Fruit fly (Drosophila melanogaster) whole organism, embryonic: Measurements from ENCODE around the gene Spt7.

Experiments used
- Abd-B ChIP-seq: fragments of 200-800 bp; sonication (Bioruptor generic); optimal IDR thresholded peaks from 2 replicates; lab custom pipeline; 2018; ENCODE audit warnings: missing biosample characterization, mild to moderate bottlenecking, missing genetic modification characterization, moderate library complexity
- Atf3 ChIP-seq: fragments of 200-800 bp; sonication (Bioruptor generic); optimal IDR thresholded peaks from 3 replicates; lab custom pipeline; 2016; ENCODE audit warnings: missing biosample characterization, missing genetic modification characterization
- B-H1 ChIP-seq: fragments of 200-800 bp; sonication (Bioruptor generic); IDR thresholded peaks from 3 replicates; pipeline ENCODE4 v1.3.6; 2022; ENCODE audit warnings: missing biosample characterization, missing genetic modification characterization
- CG1024 ChIP-seq: fragments of 200-800 bp; sonication (Bioruptor generic); IDR thresholded peaks from 2 replicates; pipeline ENCODE4 v1.3.6; 2022; ENCODE audit warnings: missing biosample characterization, missing genetic modification characterization
- CG10366 ChIP-seq: fragments of 200-800 bp; sonication (Bioruptor generic); IDR thresholded peaks from 2 replicates; pipeline ENCODE4 v1.3.6; 2022; ENCODE audit warnings: missing biosample characterization, missing genetic modification characterization
- CG12071 ChIP-seq: fragments of 200-800 bp; sonication (Bioruptor generic); optimal IDR thresholded peaks from 3 replicates; lab custom pipeline; 2018; ENCODE audit warnings: missing biosample characterization, mild to moderate bottlenecking, missing genetic modification characterization
- CG13296 ChIP-seq: fragments of 200-800 bp; sonication (Bioruptor generic); optimal IDR thresholded peaks from 3 replicates; lab custom pipeline; 2018; ENCODE audit warnings: missing biosample characterization, mild to moderate bottlenecking, missing genetic modification characterization
- CG14710 ChIP-seq: fragments of 200-800 bp; sonication (Bioruptor generic); optimal IDR thresholded peaks from 3 replicates; lab custom pipeline; 2019; ENCODE audit warnings: missing biosample characterization, mild to moderate bottlenecking, missing genetic modification characterization, moderate library complexity
- CG15479 ChIP-seq: fragments of 200-800 bp; sonication (Bioruptor generic); optimal IDR thresholded peaks from 3 replicates; lab custom pipeline; 2019; ENCODE audit warnings: missing biosample characterization, mild to moderate bottlenecking, missing genetic modification characterization, moderate library complexity
- CG17912 ChIP-seq: fragments of 200-800 bp; sonication (Bioruptor generic); optimal IDR thresholded peaks from 2 replicates; lab custom pipeline; 2018; ENCODE audit warnings: missing biosample characterization, mild to moderate bottlenecking, missing genetic modification characterization
- CG18011 ChIP-seq: fragments of 200-800 bp; sonication (Bioruptor generic); optimal IDR thresholded peaks from 2 replicates; lab custom pipeline; 2017; ENCODE audit warnings: missing biosample characterization, missing genetic modification characterization, mild to moderate bottlenecking, moderate library complexity, missing genotype
- CG2129 ChIP-seq: fragments of 200-800 bp; sonication (Bioruptor generic); IDR thresholded peaks from 2 replicates; pipeline ENCODE4 v1.3.6; 2022; ENCODE audit warnings: missing biosample characterization, missing genetic modification characterization; ENCODE audit not compliant: partially characterized antibody
- CG3065 ChIP-seq: fragments of 200-800 bp; sonication (Bioruptor generic); optimal IDR thresholded peaks from 2 replicates; lab custom pipeline; 2016; ENCODE audit warnings: missing biosample characterization, missing genetic modification characterization
- CG31388 ChIP-seq: fragments of 200-800 bp; sonication (Bioruptor generic); optimal IDR thresholded peaks from 2 replicates; lab custom pipeline; 2016; ENCODE audit warnings: missing biosample characterization, missing genetic modification characterization
- CG3163 ChIP-seq: fragments of 200-800 bp; sonication (Bioruptor generic); optimal IDR thresholded peaks from 3 replicates; lab custom pipeline; 2016; ENCODE audit warnings: missing biosample characterization, missing genetic modification characterization
- CG32532 ChIP-seq: fragments of 200-800 bp; sonication (Bioruptor generic); IDR thresholded peaks from 2 replicates; pipeline ENCODE4 v1.3.6; 2022; ENCODE audit warnings: missing biosample characterization, missing genetic modification characterization
- CG6254 ChIP-seq: fragments of 200-800 bp; sonication (Bioruptor generic); optimal IDR thresholded peaks from 3 replicates; lab custom pipeline; 2017; ENCODE audit warnings: mild to moderate bottlenecking, missing biosample characterization, missing genetic modification reagents, missing genetic modification characterization
- CG6689 ChIP-seq: fragments of 200-800 bp; sonication (Bioruptor generic); IDR thresholded peaks from 2 replicates; pipeline ENCODE4 v1.3.6; 2022; ENCODE audit warnings: missing biosample characterization, missing genetic modification characterization
- CG6791 ChIP-seq: fragments of 200-800 bp; sonication (Bioruptor generic); IDR thresholded peaks from 3 replicates; pipeline ENCODE4 v1.3.6; 2022; ENCODE audit warnings: missing biosample characterization, missing genetic modification characterization; ENCODE audit not compliant: partially characterized antibody
- CG9876 ChIP-seq: fragments of 200-800 bp; sonication (Bioruptor generic); optimal IDR thresholded peaks from 2 replicates; lab custom pipeline; 2016; ENCODE audit warnings: missing biosample characterization, missing genetic modification characterization
- Dbx ChIP-seq: fragments of 200-800 bp; sonication (Bioruptor generic); IDR thresholded peaks from 3 replicates; pipeline ENCODE4 v1.3.6; 2022; ENCODE audit warnings: missing biosample characterization, missing genetic modification characterization
- Dfd ChIP-seq, 2 experiments: fragments of >200 bp; optimal IDR thresholded peaks; 2 replicates each; lab custom pipeline; 2017; ENCODE audit warnings: missing biosample characterization in 2 of 2, missing genetic modification characterization in 2 of 2
- Dip2 ChIP-seq: fragments of 200-800 bp; sonication (Bioruptor generic); IDR thresholded peaks from 2 replicates; pipeline ENCODE4 v1.3.6; 2022; ENCODE audit warnings: missing biosample characterization, missing genetic modification characterization
- Dp ChIP-seq: fragments of 200-800 bp; sonication (Bioruptor generic); optimal IDR thresholded peaks from 2 replicates; lab custom pipeline; 2018; ENCODE audit warnings: missing biosample characterization, mild to moderate bottlenecking, missing genetic modification characterization, moderate library complexity
- Kr ChIP-seq: fragments of 200-800 bp; sonication (Bioruptor generic); optimal IDR thresholded peaks from 2 replicates; lab custom pipeline; 2017; ENCODE audit warnings: missing biosample characterization, mild to moderate bottlenecking, missing genetic modification characterization
- NC2α ChIP-seq: fragments of 200-800 bp; sonication (Bioruptor generic); optimal IDR thresholded peaks from 2 replicates; lab custom pipeline; 2016; ENCODE audit warnings: missing biosample characterization, missing genetic modification characterization
- NFAT ChIP-seq: fragments of 200-800 bp; sonication (Bioruptor generic); IDR thresholded peaks from 2 replicates; pipeline ENCODE4 v1.3.6; 2022; ENCODE audit warnings: missing biosample characterization, missing genetic modification characterization
- Oaz ChIP-seq: fragments of 200-800 bp; sonication (Bioruptor generic); IDR thresholded peaks from 2 replicates; pipeline ENCODE4 v1.3.6; 2022; ENCODE audit warnings: missing biosample characterization, missing genetic modification characterization
- Oli ChIP-seq: fragments of 200-800 bp; sonication (Bioruptor generic); optimal IDR thresholded peaks from 2 replicates; lab custom pipeline; 2018; ENCODE audit warnings: missing biosample characterization, mild to moderate bottlenecking, missing genetic modification characterization, moderate library complexity
- PHDP ChIP-seq: fragments of 200-800 bp; sonication (Bioruptor generic); optimal IDR thresholded peaks from 3 replicates; lab custom pipeline; 2018; ENCODE audit warnings: missing biosample characterization, mild to moderate bottlenecking, missing genetic modification characterization, moderate library complexity
- Ptx1 ChIP-seq: fragments of 200-800 bp; sonication (Bioruptor generic); IDR thresholded peaks from 2 replicates; pipeline ENCODE4 v1.3.6; 2022; ENCODE audit warnings: missing biosample characterization, missing genetic modification characterization
- Xrp1 ChIP-seq: fragments of 200-800 bp; sonication (Bioruptor generic); IDR thresholded peaks from 2 replicates; pipeline ENCODE4 v1.3.6; 2022; ENCODE audit warnings: missing biosample characterization, missing genetic modification characterization
- bigmax ChIP-seq: fragments of 200-800 bp; sonication (Bioruptor generic); optimal IDR thresholded peaks from 2 replicates; lab custom pipeline; 2018; ENCODE audit warnings: missing biosample characterization, mild to moderate bottlenecking, missing genetic modification characterization
- ci ChIP-seq: fragments of 200-800 bp; sonication (Bioruptor generic); IDR thresholded peaks from 3 replicates; pipeline ENCODE4 v1.3.6; 2022; ENCODE audit warnings: missing biosample characterization, missing genetic modification characterization
- croc ChIP-seq: fragments of 200-800 bp; sonication (Bioruptor generic); conservative IDR thresholded peaks from 3 replicates; pipeline ENCODE4 v1.3.6; 2022; ENCODE audit warnings: missing biosample characterization, missing genetic modification characterization
- dan ChIP-seq: fragments of 200-800 bp; sonication (Bioruptor generic); IDR thresholded peaks from 2 replicates; pipeline ENCODE4 v1.3.6; 2022; ENCODE audit warnings: missing biosample characterization, missing genetic modification characterization
- gsb ChIP-seq: fragments of 200-800 bp; sonication (Bioruptor generic); IDR thresholded peaks from 2 replicates; pipeline ENCODE4 v1.3.6; 2022; ENCODE audit warnings: missing biosample characterization, missing genetic modification characterization
- h ChIP-seq: fragments of >200 bp; optimal IDR thresholded peaks from 2 replicates; lab custom pipeline; 2017
- ind ChIP-seq: fragments of 200-800 bp; sonication (Bioruptor generic); optimal IDR thresholded peaks from 3 replicates; lab custom pipeline; 2016; ENCODE audit warnings: missing biosample characterization, missing genetic modification characterization
- insv ChIP-seq, 2 experiments: fragments of 200-800 bp; sonication (Bioruptor generic); optimal IDR thresholded peaks; 3 replicates each; lab custom pipeline; 2016 to 2018; ENCODE audit warnings: missing biosample characterization in 2 of 2, missing genetic modification characterization in 2 of 2
- jumu ChIP-seq: fragments of 200-800 bp; sonication (Bioruptor generic); optimal IDR thresholded peaks from 3 replicates; lab custom pipeline; 2016; ENCODE audit warnings: missing biosample characterization, missing genetic modification characterization
- kay ChIP-seq: fragments of 200-800 bp; sonication (Bioruptor generic); optimal IDR thresholded peaks from 2 replicates; lab custom pipeline; 2016; ENCODE audit warnings: missing biosample characterization, missing genetic modification characterization
- lab ChIP-seq: fragments of 200-800 bp; sonication (Bioruptor generic); optimal IDR thresholded peaks from 3 replicates; lab custom pipeline; 2017; ENCODE audit warnings: missing biosample characterization, missing genetic modification characterization, mild to moderate bottlenecking, moderate library complexity, missing genetic modification reagents
- odd ChIP-seq: fragments of 200-800 bp; sonication (Bioruptor generic); optimal IDR thresholded peaks from 2 replicates; lab custom pipeline; 2017; ENCODE audit warnings: missing biosample characterization, mild to moderate bottlenecking, missing genetic modification characterization
- otp ChIP-seq: fragments of 200-800 bp; sonication (Bioruptor generic); IDR thresholded peaks from 3 replicates; pipeline ENCODE4, ENCODE4 v1.3.6; 2022; ENCODE audit warnings: missing biosample characterization, missing genetic modification characterization
- pnt ChIP-seq: fragments of 200-800 bp; sonication (Bioruptor generic); optimal IDR thresholded peaks from 3 replicates; lab custom pipeline; 2016; ENCODE audit warnings: missing biosample characterization, missing genetic modification characterization
- pros ChIP-seq: fragments of 200-800 bp; sonication (Bioruptor generic); optimal IDR thresholded peaks from 3 replicates; lab custom pipeline; 2019; ENCODE audit warnings: missing biosample characterization, mild to moderate bottlenecking, missing genetic modification characterization, moderate library complexity
- pum ChIP-seq: fragments of 200-800 bp; sonication (Bioruptor generic); optimal IDR thresholded peaks from 2 replicates; lab custom pipeline; 2016; ENCODE audit warnings: missing biosample characterization, missing genetic modification characterization
- sisA ChIP-seq: fragments of 200-800 bp; sonication (Bioruptor generic); IDR thresholded peaks from 2 replicates; pipeline ENCODE4 v1.3.6; 2022; ENCODE audit warnings: missing biosample characterization, missing genetic modification characterization
- stc ChIP-seq: fragments of 200-800 bp; sonication (Bioruptor generic); IDR thresholded peaks from 2 replicates; pipeline ENCODE4 v1.3.6; 2022; ENCODE audit warnings: missing biosample characterization, missing genetic modification characterization
- tup ChIP-seq: fragments of 200-800 bp; sonication (Bioruptor generic); optimal IDR thresholded peaks from 2 replicates; lab custom pipeline; 2016; ENCODE audit warnings: missing biosample characterization, mild to moderate bottlenecking, missing genetic modification characterization, moderate library complexity

Spt7 gene

DNA sequence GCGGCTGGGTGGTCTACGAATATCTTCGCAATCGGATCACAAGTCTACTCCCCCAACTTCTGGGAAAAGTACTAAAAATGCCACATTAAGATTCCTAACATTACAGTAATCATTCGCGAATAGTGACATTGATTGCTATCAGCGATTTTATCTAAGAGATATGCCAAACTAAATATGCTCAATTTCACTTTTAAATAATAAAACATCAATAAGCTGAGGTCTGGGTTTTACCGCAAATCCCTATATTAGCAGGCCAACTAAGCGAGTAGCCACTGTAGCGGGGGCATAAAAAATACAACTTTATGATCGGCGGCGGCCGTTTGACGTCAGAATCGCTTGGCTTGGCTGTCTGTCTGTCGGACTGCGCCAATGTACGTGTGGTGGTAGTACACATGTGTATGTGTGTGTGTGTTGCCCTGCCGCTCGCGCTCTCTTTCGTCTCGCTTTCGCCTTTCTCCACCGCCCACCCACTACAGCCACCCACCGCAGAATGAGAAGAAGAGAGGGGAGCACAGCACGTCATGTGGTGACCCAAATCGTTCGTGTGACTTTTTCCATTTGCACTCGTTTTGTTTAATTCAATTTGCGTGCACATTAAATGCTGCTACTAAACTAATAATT is 30.1 kb downstream of the Spt7 start (continued):
- TF ChIP-seq CG6689 (GFP tag; lab: Robert Waterston, UW): peak; percentile 94
- TF ChIP-seq PHDP (tag; lab: Kevin White, UChicago): peak; percentile 96
- peak; percentile 37 for TF ChIP-seq bigmax (GFP tag; lab: Kevin White, UChicago)
- TF ChIP-seq croc (GFP tag; lab: Robert Waterston, UW): peak; percentile 88
- peak; percentile 86 for TF ChIP-seq Oaz
- TF ChIP-seq Dbx (GFP tag; lab: Robert Waterston, UW): peak; percentile 94
- peak; percentile 82 for TF ChIP-seq CG6254 (GFP tag; lab: Kevin White, UChicago)
- peak; percentile 72 for TF ChIP-seq CG3163 (GFP tag; lab: Kevin White, UChicago)
- peak; percentile 92 for TF ChIP-seq kay
- peak; percentile 95 for TF ChIP-seq pnt (GFP tag; lab: Kevin White, UChicago)
- peak in 1 of 2 experiments; percentile 54 for TF ChIP-seq insv (GFP tag; optimal IDR thresholded peaks at IDR 0.05; lab: Kevin White, UChicago)
- TF ChIP-seq NC2α (GFP tag; lab: Kevin White, UChicago): peak; percentile 88
- TF ChIP-seq tup (GFP tag; lab: Kevin White, UChicago): peak; percentile 95
- no peak for TF ChIP-seq Dfd (GFP tag; optimal IDR thresholded peaks at IDR 0.05; lab: Kevin White, UChicago)
- TF ChIP-seq CG18011 (GFP tag; lab: Kevin White, UChicago): peak; percentile 82
- TF ChIP-seq CG1024 (GFP tag; lab: Robert Waterston, UW): peak; percentile 87
- TF ChIP-seq B-H1 (GFP tag; lab: Robert Waterston, UW): peak; percentile 93
- peak; percentile 87 for TF ChIP-seq CG3065 (GFP tag; lab: Kevin White, UChicago)
- TF ChIP-seq CG2129 (GFP tag; lab: Robert Waterston, UW): no peak
- peak; percentile 70 for TF ChIP-seq CG31388 (GFP tag; lab: Kevin White, UChicago)
- TF ChIP-seq NFAT (GFP tag; lab: Robert Waterston, UW): peak; percentile 96
- TF ChIP-seq h (lab: Kevin White, UChicago): no peak
- TF ChIP-seq Abd-B (GFP tag; lab: Kevin White, UChicago): peak; percentile 99
- peak; percentile 14 for TF ChIP-seq Dp (GFP tag; lab: Kevin White, UChicago)
- TF ChIP-seq Oli: peak; percentile 96
- TF ChIP-seq CG17912 (GFP tag; lab: Kevin White, UChicago): peak; percentile 93
- peak; percentile 86 for TF ChIP-seq odd (GFP tag; lab: Kevin White, UChicago)
- TF ChIP-seq Xrp1 (GFP tag; lab: Robert Waterston, UW): peak; percentile 94
- TF ChIP-seq pros (GFP tag; lab: Kevin White, UChicago): peak; percentile 58
- TF ChIP-seq Kr: no peak
- peak; percentile 66 for TF ChIP-seq CG14710 (tag; lab: Kevin White, UChicago)
- TF ChIP-seq stc (GFP tag; lab: Robert Waterston, UW): peak; percentile 93
- peak; percentile 93 for TF ChIP-seq gsb
- TF ChIP-seq CG15479 (GFP tag; lab: Kevin White, UChicago): no peak
- TF ChIP-seq otp: peak; percentile 95
- TF ChIP-seq jumu (GFP tag; lab: Kevin White, UChicago): peak; percentile 97
- peak; percentile 50 for TF ChIP-seq Dip2 (GFP tag; lab: Robert Waterston, UW)
- peak; percentile 90 for TF ChIP-seq CG13296 (GFP tag; lab: Kevin White, UChicago)
- TF ChIP-seq Atf3 (GFP tag; lab: Kevin White, UChicago): peak; percentile 94
- peak; percentile 86 for TF ChIP-seq CG9876 (GFP tag; lab: Kevin White, UChicago)
- TF ChIP-seq dan: peak; percentile 45; the same call in 1 of the 2 replicates
- TF ChIP-seq lab (GFP tag; lab: Kevin White, UChicago): peak; percentile 94
- peak; percentile 97 for TF ChIP-seq CG32532 (GFP tag; lab: Robert Waterston, UW)
- peak; percentile 94 for TF ChIP-seq sisA (GFP tag; lab: Robert Waterston, UW)
- TF ChIP-seq pum (GFP tag; lab: Kevin White, UChicago): peak; percentile 94
- TF ChIP-seq ci: peak; percentile 98
- TF ChIP-seq CG10366 (GFP tag; lab: Robert Waterston, UW): peak; percentile 96
- peak; percentile 95 for TF ChIP-seq CG12071 (GFP tag; lab: Kevin White, UChicago)
- peak; percentile 97 for TF ChIP-seq Ptx1 (GFP tag; lab: Robert Waterston, UW)
- peak; percentile 95 for TF ChIP-seq ind (GFP tag; lab: Kevin White, UChicago)
- no peak for TF ChIP-seq CG6791 (GFP tag; lab: Robert Waterston, UW)
